Worm (Caenorhabditis elegans) whole organism, late embryonic: ENCODE results near the gene Y49E10.10.

Experiments used
- C38D4.7 ChIP-seq: fragments of 200-800 bp; sonication (Bioruptor generic); optimal IDR thresholded peaks from 2 replicates; lab custom pipeline; 2018; ENCODE audit warnings: mild to moderate bottlenecking, missing genetic modification characterization, moderate library complexity, missing compliant biosample characterization
- ceh-2 ChIP-seq: sonication (generic microtip); optimal IDR thresholded peaks from 2 replicates; lab custom pipeline; 2016; ENCODE audit warnings: missing genotype, missing genetic modification characterization, missing compliant biosample characterization
- dve-1 ChIP-seq: sonication (generic microtip); optimal IDR thresholded peaks from 2 replicates; lab custom pipeline; 2017; ENCODE audit warnings: antibody characterized with exemption, mild to moderate bottlenecking, missing genetic modification characterization, missing compliant biosample characterization
- elt-2 ChIP-seq: sonication (generic microtip); optimal IDR thresholded peaks from 2 replicates; lab custom pipeline; 2016; ENCODE audit warnings: missing genetic modification reagents, missing genetic modification characterization, missing compliant biosample characterization
- gmeb-2 ChIP-seq: sonication (generic microtip); optimal IDR thresholded peaks from 2 replicates; lab custom pipeline; 2016; ENCODE audit warnings: missing genetic modification characterization, inconsistent platforms, missing compliant biosample characterization
- hlh-30 ChIP-seq: sonication (generic microtip); optimal IDR thresholded peaks from 2 replicates; lab custom pipeline; 2017; ENCODE audit warnings: antibody characterized with exemption, missing genetic modification characterization, missing compliant biosample characterization; ENCODE audit not compliant: insufficient read depth
- nfya-1 ChIP-seq: sonication (generic microtip); optimal IDR thresholded peaks from 2 replicates; lab custom pipeline; 2017; ENCODE audit warnings: missing genetic modification characterization, mild to moderate bottlenecking, missing compliant biosample characterization, antibody characterized with exemption, moderate library complexity
- nhr-232 ChIP-seq: sonication (generic microtip); optimal IDR thresholded peaks from 2 replicates; lab custom pipeline; 2016; ENCODE audit warnings: missing genetic modification characterization, missing compliant biosample characterization
- pax-1 ChIP-seq: fragments of 150-350 bp; optimal IDR thresholded peaks from 2 replicates; lab custom pipeline; 2014; ENCODE audit warnings: missing biosample characterization, missing genetic modification characterization
- sox-2 ChIP-seq: fragments of 200-800 bp; sonication (Bioruptor generic); IDR thresholded peaks from 2 replicates; pipeline ENCODE4 v1.3.6; 2022; ENCODE audit warnings: missing genetic modification reagents, missing genetic modification characterization, missing compliant biosample characterization

ce11 chrIII:12395085-12395484 lies at the start of gene Y49E10.10:
- TF ChIP-seq pax-1 (tag; lab: Kevin White, UChicago) (no peak), hlh-30 (tag; lab: Kevin White, UChicago) (no peak), sox-2 (no peak), gmeb-2 (tag; lab: Kevin White, UChicago) (no peak), nhr-232 (no peak), elt-2 (tag; lab: Kevin White, UChicago) (no peak), ceh-2 (no peak), C38D4.7 (no peak), dve-1 (tag; lab: Kevin White, UChicago) (no peak), nfya-1 (tag; lab: Kevin White, UChicago) (no peak)
